Worm (Caenorhabditis elegans): ENCODE data around the gene mig-14.

DNA sequence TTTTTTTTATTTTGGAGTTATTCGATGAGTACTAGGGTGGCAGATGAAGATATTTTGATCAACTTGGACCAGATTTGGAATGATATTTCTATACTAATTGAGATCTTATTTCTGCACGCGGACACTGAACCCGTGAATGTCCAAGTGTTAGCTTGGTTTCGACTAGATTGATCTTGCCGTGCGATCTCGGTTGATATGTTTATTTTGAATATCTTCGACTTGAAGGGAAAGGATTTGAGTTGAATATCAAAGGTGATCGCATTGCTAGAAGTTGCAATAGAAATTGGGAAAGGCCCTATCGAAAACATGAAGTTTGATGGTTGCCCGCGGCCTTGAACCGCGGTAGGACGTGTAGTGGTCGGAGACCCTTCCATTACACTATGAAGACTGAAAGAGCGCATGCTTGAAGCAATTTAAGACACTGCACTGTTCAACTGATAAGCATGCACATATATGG is 39.3 kb downstream of the mig-14 start:
- TF ChIP-seq elt-4 (tag; optimal IDR thresholded peaks at IDR 0.05) (no peak), ets-4 (tag; optimal IDR thresholded peaks at IDR 0.05) (no peak), T23F11.4 (GFP tag; optimal IDR thresholded peaks at IDR 0.05) (no peak), Y22D7AL.16 (tag; optimal IDR thresholded peaks at IDR 0.05) (no peak)
